Worm (Caenorhabditis elegans) whole organism, L1 larva: ENCODE results near the gene pcp-1.

Source experiments
- Y116A8C.19 ChIP-seq: sonication (generic microtip); optimal IDR thresholded peaks from 2 replicates; lab custom pipeline; 2016; ENCODE audit warnings: missing compliant biosample characterization, missing genetic modification characterization, borderline replicate concordance
- alr-1 ChIP-seq: fragments of 200-800 bp; sonication (Bioruptor generic); optimal IDR thresholded peaks from 2 replicates; lab custom pipeline; 2018; ENCODE audit warnings: borderline replicate concordance, mild to moderate bottlenecking, missing genetic modification characterization, missing compliant biosample characterization
- blmp-1 ChIP-seq: fragments of 150-350 bp; optimal IDR thresholded peaks from 2 replicates; lab custom pipeline; 2014; ENCODE audit warnings: missing biosample characterization, missing genetic modification characterization
- ceh-63 ChIP-seq: fragments of 200-800 bp; sonication (Bioruptor generic); optimal IDR thresholded peaks from 2 replicates; lab custom pipeline; 2018; ENCODE audit warnings: mild to moderate bottlenecking, missing genetic modification characterization, missing compliant biosample characterization
- ceh-8 ChIP-seq: fragments of 200-800 bp; sonication (Bioruptor generic); optimal IDR thresholded peaks from 2 replicates; lab custom pipeline; 2018; ENCODE audit warnings: mild to moderate bottlenecking, missing genetic modification characterization, moderate library complexity, missing compliant biosample characterization
- ceh-82 ChIP-seq, 3 experiments: fragments of 150-350 bp in 1 of 3; sonication (generic microtip) in 2 of 3; optimal IDR thresholded peaks; 2 replicates each; lab custom pipeline; 2014 to 2017; ENCODE audit warnings: missing biosample characterization in 3 of 3, missing genetic modification characterization in 3 of 3
- ceh-88 ChIP-seq: fragments of 200-800 bp; sonication (Bioruptor generic); IDR thresholded peaks from 2 replicates; pipeline ENCODE4 v1.3.6; 2022; ENCODE audit warnings: missing genetic modification characterization, missing compliant biosample characterization
- dpl-1 ChIP-seq, 3 experiments: fragments of 150-350 bp in 2 of 3; sonication (generic microtip) in 1 of 3; optimal IDR thresholded peaks; 2 replicates each; lab custom pipeline; 2014 to 2017; ENCODE audit warnings: missing biosample characterization in 3 of 3, missing genetic modification characterization in 3 of 3, missing genetic modification reagents in 3 of 3
- dsc-1 ChIP-seq: sonication (generic microtip); optimal IDR thresholded peaks from 2 replicates; lab custom pipeline; 2016; ENCODE audit warnings: mild to moderate bottlenecking, missing genetic modification characterization, missing compliant biosample characterization
- efl-1 ChIP-seq, 4 experiments: fragments of 150-350 bp; optimal IDR thresholded peaks in 3 of 4; peaks in 1 of 4; 1 replicate in 1 of 4; 2 replicates in 3 of 4; lab custom pipeline; 2014; ENCODE audit warnings: missing biosample characterization in 2 of 4, missing genetic modification characterization in 2 of 4, missing genetic modification reagents in 2 of 4
- efl-3 ChIP-seq: fragments of 200-800 bp; sonication (Bioruptor generic); optimal IDR thresholded peaks from 2 replicates; lab custom pipeline; 2018; ENCODE audit warnings: mild to moderate bottlenecking, missing genetic modification characterization, missing compliant biosample characterization
- egl-13 ChIP-seq: sonication (generic microtip); optimal IDR thresholded peaks from 2 replicates; lab custom pipeline; 2016; ENCODE audit warnings: missing genotype, missing genetic modification reagents, missing genetic modification characterization, missing compliant biosample characterization
- elt-2 ChIP-seq: sonication (generic microtip); optimal IDR thresholded peaks from 2 replicates; lab custom pipeline; 2016; ENCODE audit warnings: missing genetic modification characterization, mild to moderate bottlenecking, inconsistent platforms, missing compliant biosample characterization, missing genetic modification reagents
- elt-3 ChIP-seq, 6 experiments: fragments of 150-350 bp in 1 of 6; sonication (generic microtip); optimal IDR thresholded peaks; 2 replicates each; lab custom pipeline; 2017 to 2018; ENCODE audit warnings: missing biosample characterization in 6 of 6, missing genetic modification characterization in 6 of 6, inconsistent platforms in 1 of 6
- fkh-10 ChIP-seq: sonication (generic microtip); optimal IDR thresholded peaks from 2 replicates; lab custom pipeline; 2017; ENCODE audit warnings: missing biosample characterization, missing genetic modification reagents, missing genetic modification characterization
- fkh-4 ChIP-seq: sonication (generic microtip); optimal IDR thresholded peaks from 2 replicates; lab custom pipeline; 2016; ENCODE audit warnings: missing compliant biosample characterization, missing genetic modification characterization, borderline replicate concordance
- fkh-8 ChIP-seq: sonication (generic microtip); optimal IDR thresholded peaks from 2 replicates; lab custom pipeline; 2016; ENCODE audit warnings: mild to moderate bottlenecking, missing genetic modification characterization, missing compliant biosample characterization
- fos-1 ChIP-seq: fragments of 150-350 bp; optimal IDR thresholded peaks from 2 replicates; lab custom pipeline; 2014; ENCODE audit warnings: missing biosample characterization, missing genetic modification characterization
- grh-1 ChIP-seq: fragments of 200-800 bp; sonication (Bioruptor generic); IDR thresholded peaks from 2 replicates; pipeline ENCODE4 v1.3.6; 2022; ENCODE audit warnings: missing genetic modification reagents, missing genetic modification characterization, missing compliant biosample characterization
- hlh-17 ChIP-seq: fragments of 200-800 bp; sonication (Bioruptor generic); optimal IDR thresholded peaks from 2 replicates; lab custom pipeline; 2018; ENCODE audit warnings: missing genetic modification characterization, mild to moderate bottlenecking, missing compliant biosample characterization, moderate library complexity, borderline replicate concordance
- hlh-4 ChIP-seq: sonication (generic microtip); optimal IDR thresholded peaks from 2 replicates; lab custom pipeline; 2016; ENCODE audit warnings: mild to moderate bottlenecking, missing genetic modification characterization, missing compliant biosample characterization
- hpl-2 ChIP-seq: fragments of 150-350 bp; optimal IDR thresholded peaks from 2 replicates; lab custom pipeline; 2014; ENCODE audit warnings: missing biosample characterization, missing genetic modification reagents, missing genetic modification characterization
- isw-1 ChIP-seq: fragments of 200-800 bp; sonication (Bioruptor generic); IDR thresholded peaks from 2 replicates; pipeline ENCODE4 v1.3.6; 2022; ENCODE audit warnings: missing genetic modification characterization, missing compliant biosample characterization
- lin-13 ChIP-seq: fragments of 150-350 bp; optimal IDR thresholded peaks from 2 replicates; lab custom pipeline; 2014; ENCODE audit warnings: missing biosample characterization, missing genetic modification reagents, missing genetic modification characterization
- lin-14 ChIP-seq: fragments of 200-800 bp; sonication (Bioruptor generic); optimal IDR thresholded peaks from 2 replicates; lab custom pipeline; 2018; ENCODE audit warnings: mild to moderate bottlenecking, missing genetic modification characterization, moderate library complexity, missing compliant biosample characterization
- lin-35 ChIP-seq, 2 experiments: fragments of 150-350 bp; optimal IDR thresholded peaks; 2 replicates each; lab custom pipeline; 2014; ENCODE audit warnings: missing biosample characterization in 2 of 2, missing genetic modification characterization in 2 of 2, missing genetic modification reagents in 2 of 2
- lin-39 ChIP-seq: fragments of 150-350 bp; optimal IDR thresholded peaks from 2 replicates; lab custom pipeline; 2014; ENCODE audit warnings: missing biosample characterization, missing genetic modification reagents, missing genetic modification characterization
- lsy-2 ChIP-seq, 2 experiments: fragments of 150-350 bp; optimal IDR thresholded peaks; 2 replicates each; lab custom pipeline; 2014; ENCODE audit warnings: missing biosample characterization in 2 of 2, missing genetic modification characterization in 2 of 2
- mab-9 ChIP-seq: fragments of 200-800 bp; sonication (Bioruptor generic); IDR thresholded peaks from 2 replicates; pipeline ENCODE4 v1.3.6; 2022; ENCODE audit warnings: missing genetic modification reagents, missing genetic modification characterization, missing compliant biosample characterization
- mef-2 ChIP-seq: fragments of 150-350 bp; optimal IDR thresholded peaks from 2 replicates; lab custom pipeline; 2014; ENCODE audit warnings: missing biosample characterization, missing genetic modification characterization
- mep-1 ChIP-seq: fragments of 150-350 bp; optimal IDR thresholded peaks from 2 replicates; lab custom pipeline; 2014; ENCODE audit warnings: missing biosample characterization, missing genetic modification characterization
- nhr-19 ChIP-seq: fragments of 200-800 bp; sonication (Bioruptor generic); conservative IDR thresholded peaks from 2 replicates; pipeline ENCODE4 v1.3.6; 2022; ENCODE audit warnings: missing genetic modification characterization, missing compliant biosample characterization
- nhr-237 ChIP-seq: fragments of 150-350 bp; optimal IDR thresholded peaks from 2 replicates; lab custom pipeline; 2014; ENCODE audit warnings: missing biosample characterization, missing genetic modification characterization
- nhr-28 ChIP-seq: fragments of 150-350 bp; optimal IDR thresholded peaks from 2 replicates; lab custom pipeline; 2014; ENCODE audit warnings: missing biosample characterization, missing genetic modification characterization
- nhr-47 ChIP-seq: sonication (generic microtip); optimal IDR thresholded peaks from 2 replicates; lab custom pipeline; 2016; ENCODE audit warnings: mild to moderate bottlenecking, missing genetic modification characterization, moderate library complexity, missing compliant biosample characterization
- nhr-71 ChIP-seq: sonication (generic microtip); optimal IDR thresholded peaks from 2 replicates; lab custom pipeline; 2016; ENCODE audit warnings: mild to moderate bottlenecking, missing genetic modification characterization, moderate library complexity, missing compliant biosample characterization
- nhr-76 ChIP-seq: sonication (generic microtip); optimal IDR thresholded peaks from 2 replicates; lab custom pipeline; 2017; ENCODE audit warnings: missing biosample characterization, missing genetic modification characterization
- nhr-90 ChIP-seq: sonication (generic microtip); optimal IDR thresholded peaks from 2 replicates; lab custom pipeline; 2016; ENCODE audit warnings: mild to moderate bottlenecking, missing genetic modification characterization, missing compliant biosample characterization; ENCODE audit not compliant: poor library complexity
- pqm-1 ChIP-seq: sonication (generic microtip); optimal IDR thresholded peaks from 3 replicates; lab custom pipeline; 2017; ENCODE audit warnings: missing biosample characterization, missing genetic modification characterization
- rnt-1 ChIP-seq: sonication (generic microtip); optimal IDR thresholded peaks from 2 replicates; lab custom pipeline; 2016; ENCODE audit warnings: mild to moderate bottlenecking, missing genetic modification characterization, moderate library complexity, missing compliant biosample characterization
- skn-1 ChIP-seq: fragments of 150-350 bp; optimal IDR thresholded peaks from 2 replicates; lab custom pipeline; 2014; ENCODE audit warnings: missing biosample characterization, missing genetic modification characterization
- snpc-4 ChIP-seq: fragments of 150-350 bp; optimal IDR thresholded peaks from 2 replicates; lab custom pipeline; 2014; ENCODE audit warnings: missing biosample characterization, missing genetic modification characterization
- sox-4 ChIP-seq: sonication (generic microtip); optimal IDR thresholded peaks from 2 replicates; lab custom pipeline; 2016; ENCODE audit warnings: missing genetic modification characterization, missing compliant biosample characterization
- sptf-1 ChIP-seq: fragments of 150-350 bp; optimal IDR thresholded peaks from 2 replicates; lab custom pipeline; 2014; ENCODE audit warnings: missing biosample characterization, missing genetic modification characterization
- swsn-7 ChIP-seq: sonication (generic microtip); optimal IDR thresholded peaks from 2 replicates; lab custom pipeline; 2016; ENCODE audit warnings: missing genetic modification characterization, missing compliant biosample characterization
- tbx-2 ChIP-seq: sonication (generic microtip); optimal IDR thresholded peaks from 2 replicates; lab custom pipeline; 2016; ENCODE audit warnings: missing genetic modification characterization, missing compliant biosample characterization
- unc-30 ChIP-seq: sonication (generic microtip); optimal IDR thresholded peaks from 2 replicates; lab custom pipeline; 2017; ENCODE audit warnings: missing biosample characterization, missing genetic modification characterization
- unc-98 ChIP-seq: fragments of 200-800 bp; sonication (Bioruptor generic); IDR thresholded peaks from 2 replicates; pipeline ENCODE4 v1.3.6; 2022; ENCODE audit warnings: missing genetic modification characterization, missing compliant biosample characterization
- vab-15 ChIP-seq: sonication (generic microtip); optimal IDR thresholded peaks from 2 replicates; lab custom pipeline; 2017; ENCODE audit warnings: missing genotype, mild to moderate bottlenecking, missing genetic modification characterization, missing compliant biosample characterization

The pcp-1 gene

ce11 chrIII:7711495-7711894 is 47.2 kb upstream of the pcp-1 start:
- TF ChIP-seq skn-1 (tag; lab: Kevin White, UChicago) (no peak), sox-4 (tag; lab: Kevin White, UChicago) (no peak), ceh-63 (no peak), fkh-8 (tag; lab: Kevin White, UChicago) (no peak), efl-1 (optimal IDR thresholded peaks at IDR 0.05; lab: Kevin White, UChicago) (no peak), efl-1 (GFP tag; optimal IDR thresholded peaks at IDR 0.05 in 1 of 2; lab: Kevin White, UChicago) (peak in 1 of 2 experiments; percentile 5), ceh-8 (GFP tag; lab: Kevin White, UChicago) (no peak), elt-2 (tag; lab: Kevin White, UChicago) (no peak)

- TF ChIP-seq lin-35 (GFP tag; optimal IDR thresholded peaks at IDR 0.05; lab: Kevin White, UChicago): peak; percentile 34 to 39
- no peak for TF ChIP-seq grh-1 (GFP tag; lab: Robert Waterston, UW)
- TF ChIP-seq pqm-1: no peak
- no peak for TF ChIP-seq fkh-10 (GFP tag; lab: Kevin White, UChicago)
- TF ChIP-seq nhr-28 (tag; lab: Kevin White, UChicago): no peak
- peak in 2 of 3 experiments; percentile 34 to 63 for TF ChIP-seq dpl-1 (GFP tag; optimal IDR thresholded peaks at IDR 0.05; lab: Kevin White, UChicago)
- peak; percentile 77 for TF ChIP-seq lin-13 (GFP tag; lab: Kevin White, UChicago)
- TF ChIP-seq mep-1 (tag; lab: Kevin White, UChicago): no peak
- TF ChIP-seq nhr-47 (tag; lab: Kevin White, UChicago): no peak
- TF ChIP-seq nhr-90 (tag; lab: Kevin White, UChicago): no peak
- TF ChIP-seq mef-2 (tag; lab: Kevin White, UChicago): no peak
- TF ChIP-seq hlh-4 (tag; lab: Kevin White, UChicago): no peak
- TF ChIP-seq rnt-1 (tag; lab: Kevin White, UChicago): peak; percentile 23
- TF ChIP-seq swsn-7 (tag; lab: Kevin White, UChicago): peak; percentile 5
- peak; percentile 48 to 83 for TF ChIP-seq efl-1 (optimal IDR thresholded peaks at IDR 0.05; lab: Kevin White, UChicago)
- TF ChIP-seq efl-1 (GFP tag; optimal IDR thresholded peaks at IDR 0.05 in 1 of 2; lab: Kevin White, UChicago): peak; percentile 34 to 92
- no peak for TF ChIP-seq dsc-1 (tag; lab: Kevin White, UChicago)
- no peak for TF ChIP-seq unc-98 (GFP tag; lab: Robert Waterston, UW)
- TF ChIP-seq nhr-76 (tag; lab: Kevin White, UChicago): no peak
- TF ChIP-seq hlh-17: no peak
- TF ChIP-seq alr-1: no peak
- TF ChIP-seq nhr-237: no peak
- no peak for TF ChIP-seq egl-13 (tag; lab: Kevin White, UChicago)
- TF ChIP-seq fkh-4 (tag; lab: Kevin White, UChicago): no peak
- TF ChIP-seq fos-1: no peak
- TF ChIP-seq Y116A8C.19: no peak
- TF ChIP-seq sptf-1 (tag; lab: Kevin White, UChicago): no peak
- peak; percentile 48 for TF ChIP-seq nhr-71 (tag; lab: Kevin White, UChicago)
- peak; percentile 26; the same call in 1 of the 2 replicates for TF ChIP-seq nhr-19 (GFP tag; lab: Robert Waterston, UW)
- TF ChIP-seq snpc-4: no peak
- TF ChIP-seq lsy-2 (tag; optimal IDR thresholded peaks at IDR 0.05; lab: Kevin White, UChicago): peak; percentile 28 to 34
- no peak for TF ChIP-seq elt-3 (tag; optimal IDR thresholded peaks at IDR 0.05; lab: Kevin White, UChicago)
- no peak for TF ChIP-seq blmp-1 (tag; lab: Kevin White, UChicago)
- TF ChIP-seq efl-3: no peak
- no peak for TF ChIP-seq fkh-8 (tag; lab: Kevin White, UChicago)
- no peak for TF ChIP-seq vab-15
- TF ChIP-seq lin-39: no peak
- TF ChIP-seq skn-1 (tag; lab: Kevin White, UChicago): no peak
- TF ChIP-seq ceh-82 (tag; optimal IDR thresholded peaks at IDR 0.05; lab: Kevin White, UChicago): no peak
- TF ChIP-seq tbx-2 (tag; lab: Kevin White, UChicago): peak; percentile 18
- TF ChIP-seq lin-14 (GFP tag; lab: Kevin White, UChicago): peak; percentile 22
- no peak for TF ChIP-seq unc-30 (tag; lab: Kevin White, UChicago)
- TF ChIP-seq mab-9 (GFP tag; lab: Robert Waterston, UW): no peak
- TF ChIP-seq isw-1 (GFP tag; lab: Robert Waterston, UW): no peak
- no peak for TF ChIP-seq ceh-88 (GFP tag; lab: Robert Waterston, UW)
- no peak for TF ChIP-seq hpl-2 (GFP tag; lab: Kevin White, UChicago)
Measured at ce11 chrIII:7711908-7712359, 46.8 kb upstream of the pcp-1 start, which contains the start of gene C03B8.3. Gene C03B8.3, plus strand, starts transcription at chrIII:7712309.
